Fruit fly (Drosophila melanogaster) whole organism, embryonic: ENCODE results near the gene CG1703.

ENCODE experiments used
- ATbp ChIP-seq: fragments of 200-800 bp; sonication (Bioruptor generic); optimal IDR thresholded peaks from 2 replicates; lab custom pipeline; 2017; ENCODE audit warnings: missing biosample characterization, mild to moderate bottlenecking, missing genetic modification characterization, missing genetic modification reagents
- Abd-B ChIP-seq: fragments of 200-800 bp; sonication (Bioruptor generic); optimal IDR thresholded peaks from 2 replicates; lab custom pipeline; 2018; ENCODE audit warnings: missing biosample characterization, mild to moderate bottlenecking, missing genetic modification characterization, moderate library complexity
- Adf1 ChIP-seq: fragments of 200-800 bp; sonication (Bioruptor generic); IDR thresholded peaks from 2 replicates; pipeline ENCODE4 v1.3.6; 2022; ENCODE audit warnings: missing biosample characterization, missing genetic modification characterization
- Asciz ChIP-seq: fragments of 200-800 bp; sonication (Bioruptor generic); optimal IDR thresholded peaks from 2 replicates; lab custom pipeline; 2017; ENCODE audit warnings: missing biosample characterization, mild to moderate bottlenecking, missing genetic modification characterization, missing genetic modification reagents
- CG10959 ChIP-seq: fragments of 200-800 bp; sonication (Bioruptor generic); IDR thresholded peaks from 2 replicates; pipeline ENCODE4 v1.3.6; 2022; ENCODE audit warnings: missing biosample characterization, missing genetic modification characterization
- CG11504 ChIP-seq: fragments of 200-800 bp; sonication (Bioruptor generic); optimal IDR thresholded peaks from 3 replicates; lab custom pipeline; 2019; ENCODE audit warnings: missing biosample characterization, mild to moderate bottlenecking, missing genetic modification characterization, moderate library complexity
- CG11560 ChIP-seq: fragments of 200-800 bp; sonication (Bioruptor generic); IDR thresholded peaks from 3 replicates; pipeline ENCODE4 v1.3.6; 2022; ENCODE audit warnings: missing biosample characterization, missing genetic modification characterization
- CG12744 ChIP-seq: fragments of 200-800 bp; sonication (Bioruptor generic); optimal IDR thresholded peaks from 2 replicates; lab custom pipeline; 2016; ENCODE audit warnings: missing biosample characterization, missing genetic modification characterization
- CG13123 ChIP-seq: fragments of 200-800 bp; sonication (Bioruptor generic); optimal IDR thresholded peaks from 2 replicates; lab custom pipeline; 2016; ENCODE audit warnings: missing biosample characterization, missing genetic modification characterization
- CG1529 ChIP-seq: fragments of 200-800 bp; sonication (Bioruptor generic); optimal IDR thresholded peaks from 3 replicates; lab custom pipeline; 2018; ENCODE audit warnings: missing biosample characterization, missing genetic modification characterization
- CG1792 ChIP-seq: fragments of 200-800 bp; sonication (Bioruptor generic); optimal IDR thresholded peaks from 2 replicates; lab custom pipeline; 2016; ENCODE audit warnings: missing biosample characterization, missing genetic modification characterization
- CG18011 ChIP-seq: fragments of 200-800 bp; sonication (Bioruptor generic); optimal IDR thresholded peaks from 2 replicates; lab custom pipeline; 2017; ENCODE audit warnings: missing biosample characterization, missing genetic modification characterization, mild to moderate bottlenecking, moderate library complexity, missing genotype
- CG18476 ChIP-seq: fragments of 200-800 bp; sonication (Bioruptor generic); optimal IDR thresholded peaks from 2 replicates; lab custom pipeline; 2016; ENCODE audit warnings: missing biosample characterization, mild to moderate bottlenecking, missing genetic modification characterization
- CG4282 ChIP-seq: fragments of 200-800 bp; sonication (Bioruptor generic); optimal IDR thresholded peaks from 2 replicates; lab custom pipeline; 2016; ENCODE audit warnings: missing biosample characterization, missing genetic modification characterization
- CG6175 ChIP-seq: fragments of 200-800 bp; sonication (Bioruptor generic); IDR thresholded peaks from 3 replicates; pipeline ENCODE4 v1.3.6; 2022; ENCODE audit warnings: missing biosample characterization, missing genetic modification characterization
- CG6765 ChIP-seq: fragments of 200-800 bp; sonication (Bioruptor generic); optimal IDR thresholded peaks from 3 replicates; lab custom pipeline; 2017; ENCODE audit warnings: missing biosample characterization, mild to moderate bottlenecking, missing genetic modification characterization
- CG6791 ChIP-seq: fragments of 200-800 bp; sonication (Bioruptor generic); IDR thresholded peaks from 3 replicates; pipeline ENCODE4 v1.3.6; 2022; ENCODE audit warnings: missing biosample characterization, missing genetic modification characterization; ENCODE audit not compliant: partially characterized antibody
- CG7839 ChIP-seq: fragments of 200-800 bp; sonication (Bioruptor generic); optimal IDR thresholded peaks from 3 replicates; lab custom pipeline; 2018; ENCODE audit warnings: missing biosample characterization, mild to moderate bottlenecking, missing genetic modification characterization, moderate library complexity
- CG7987 ChIP-seq: fragments of 200-800 bp; sonication (Bioruptor generic); optimal IDR thresholded peaks from 2 replicates; lab custom pipeline; 2018; ENCODE audit warnings: missing biosample characterization, mild to moderate bottlenecking, missing genetic modification characterization, moderate library complexity
- CG9727 ChIP-seq: fragments of 200-800 bp; sonication (Bioruptor generic); optimal IDR thresholded peaks from 3 replicates; lab custom pipeline; 2017; ENCODE audit warnings: missing biosample characterization, mild to moderate bottlenecking, missing genetic modification characterization
- CTCF ChIP-seq: fragments of 200-800 bp; sonication (Bioruptor generic); optimal IDR thresholded peaks from 2 replicates; lab custom pipeline; 2017; ENCODE audit warnings: missing biosample characterization, mild to moderate bottlenecking, missing genetic modification characterization, moderate library complexity
- Doc2 ChIP-seq: fragments of 200-800 bp; sonication (Bioruptor generic); IDR thresholded peaks from 2 replicates; pipeline ENCODE4 v1.3.6; 2022; ENCODE audit warnings: missing biosample characterization, missing genetic modification characterization
- Ets65A ChIP-seq: fragments of 200-800 bp; sonication (Bioruptor generic); peaks from one replicate; lab custom pipeline; 2016; ENCODE audit warnings: missing biosample characterization, missing genetic modification characterization
- Fer3 ChIP-seq: fragments of 200-800 bp; sonication (Bioruptor generic); optimal IDR thresholded peaks from 2 replicates; lab custom pipeline; 2018; ENCODE audit warnings: missing biosample characterization, mild to moderate bottlenecking, missing genetic modification characterization, moderate library complexity
- H15 ChIP-seq: fragments of 200-800 bp; sonication (Bioruptor generic); IDR thresholded peaks from 3 replicates; pipeline ENCODE4 v1.3.6; 2022; ENCODE audit warnings: missing biosample characterization, missing genetic modification characterization
- Hr51 ChIP-seq, 2 experiments: fragments of 200-800 bp; sonication (Bioruptor generic); optimal IDR thresholded peaks; 2 replicates in 1 of 2; 3 replicates in 1 of 2; lab custom pipeline; 2016 to 2018; ENCODE audit warnings: missing biosample characterization in 2 of 2, missing genetic modification characterization in 2 of 2, mild to moderate bottlenecking in 1 of 2, moderate library complexity in 1 of 2
- Lim3 ChIP-seq: fragments of 200-800 bp; sonication (Bioruptor generic); IDR thresholded peaks from 2 replicates; pipeline ENCODE4 v1.3.6; 2022; ENCODE audit warnings: missing biosample characterization, missing genetic modification characterization
- Nf-YB ChIP-seq: fragments of 200-800 bp; sonication (Bioruptor generic); optimal IDR thresholded peaks from 3 replicates; lab custom pipeline; 2019; ENCODE audit warnings: missing biosample characterization, mild to moderate bottlenecking, missing genetic modification characterization, moderate library complexity
- Oaz ChIP-seq: fragments of 200-800 bp; sonication (Bioruptor generic); IDR thresholded peaks from 2 replicates; pipeline ENCODE4 v1.3.6; 2022; ENCODE audit warnings: missing biosample characterization, missing genetic modification characterization
- Rfx ChIP-seq: fragments of 200-800 bp; sonication (Bioruptor generic); IDR thresholded peaks from 2 replicates; pipeline ENCODE4 v1.3.6; 2022; ENCODE audit warnings: missing biosample characterization, missing genetic modification characterization
- Tbp ChIP-seq: fragments of >200 bp; optimal IDR thresholded peaks from 2 replicates; lab custom pipeline; 2018; ENCODE audit warnings: missing biosample characterization, missing genetic modification characterization
- Xbp1 ChIP-seq: fragments of 200-800 bp; sonication (Bioruptor generic); optimal IDR thresholded peaks from 3 replicates; lab custom pipeline; 2016; ENCODE audit warnings: missing biosample characterization, mild to moderate bottlenecking, missing genetic modification characterization
- abd-A ChIP-seq: fragments of 200-800 bp; sonication (Bioruptor generic); optimal IDR thresholded peaks from 3 replicates; lab custom pipeline; 2019; ENCODE audit warnings: missing biosample characterization, mild to moderate bottlenecking, missing genetic modification characterization, moderate library complexity
- bcd ChIP-seq: fragments of 200-800 bp; sonication (Bioruptor generic); optimal IDR thresholded peaks from 2 replicates; lab custom pipeline; 2017; ENCODE audit warnings: missing biosample characterization, mild to moderate bottlenecking, missing genetic modification characterization
- chif ChIP-seq, 2 experiments: fragments of 200-800 bp; sonication (Bioruptor generic); optimal IDR thresholded peaks; 3 replicates each; lab custom pipeline; 2016; ENCODE audit warnings: missing biosample characterization in 2 of 2, missing genetic modification characterization in 2 of 2
- chm ChIP-seq: fragments of 200-800 bp; sonication (Bioruptor generic); IDR thresholded peaks from 2 replicates; pipeline ENCODE4 v1.3.6; 2022; ENCODE audit warnings: missing biosample characterization, missing genetic modification characterization
- croc ChIP-seq: fragments of 200-800 bp; sonication (Bioruptor generic); conservative IDR thresholded peaks from 3 replicates; pipeline ENCODE4 v1.3.6; 2022; ENCODE audit warnings: missing biosample characterization, missing genetic modification characterization
- dmrt99B ChIP-seq: fragments of 200-800 bp; sonication (Bioruptor generic); optimal IDR thresholded peaks from 2 replicates; lab custom pipeline; 2018; ENCODE audit warnings: missing biosample characterization, mild to moderate bottlenecking, missing genetic modification characterization, moderate library complexity
- esg ChIP-seq: fragments of 200-800 bp; sonication (Bioruptor generic); conservative IDR thresholded peaks from 2 replicates; pipeline ENCODE4 v1.3.6; 2022; ENCODE audit warnings: missing biosample characterization, missing genetic modification characterization
- exex ChIP-seq: fragments of 200-800 bp; sonication (Bioruptor generic); optimal IDR thresholded peaks from 4 replicates; lab custom pipeline; 2018; ENCODE audit warnings: missing biosample characterization, mild to moderate bottlenecking, missing genetic modification characterization, moderate library complexity
- ham ChIP-seq: fragments of 200-800 bp; sonication (Bioruptor generic); IDR thresholded peaks from 2 replicates; pipeline ENCODE4 v1.3.6; 2022; ENCODE audit warnings: missing biosample characterization, missing genetic modification characterization
- mam ChIP-seq: fragments of 200-800 bp; sonication (Bioruptor generic); optimal IDR thresholded peaks from 3 replicates; lab custom pipeline; 2016; ENCODE audit warnings: missing biosample characterization, missing genetic modification characterization
- oc ChIP-seq: fragments of 200-800 bp; sonication (Bioruptor generic); optimal IDR thresholded peaks from 2 replicates; lab custom pipeline; 2018; ENCODE audit warnings: missing biosample characterization, mild to moderate bottlenecking, missing genetic modification characterization, moderate library complexity
- p53 ChIP-seq: fragments of 200-800 bp; sonication (Bioruptor generic); optimal IDR thresholded peaks from 2 replicates; lab custom pipeline; 2016; ENCODE audit warnings: missing biosample characterization, missing genetic modification characterization
- peb ChIP-seq: fragments of 200-800 bp; sonication (Bioruptor generic); IDR thresholded peaks from 2 replicates; pipeline ENCODE4 v1.3.6; 2022; ENCODE audit warnings: missing biosample characterization, missing genetic modification characterization
- pros ChIP-seq: fragments of 200-800 bp; sonication (Bioruptor generic); optimal IDR thresholded peaks from 3 replicates; lab custom pipeline; 2019; ENCODE audit warnings: missing biosample characterization, mild to moderate bottlenecking, missing genetic modification characterization, moderate library complexity
- sc ChIP-seq, 3 experiments: fragments of >200 bp in 2 of 3; fragments of 200-800 bp in 1 of 3; sonication (Bioruptor generic) in 1 of 3; optimal IDR thresholded peaks; 2 replicates in 2 of 3; 3 replicates in 1 of 3; lab custom pipeline; 2017; ENCODE audit warnings: mild to moderate bottlenecking in 1 of 3, missing biosample characterization in 1 of 3, missing genetic modification characterization in 1 of 3, missing genetic modification reagents in 1 of 3
- sug ChIP-seq: fragments of 200-800 bp; optimal IDR thresholded peaks from 2 replicates; lab custom pipeline; 2019; ENCODE audit warnings: missing biosample characterization, mild to moderate bottlenecking, missing genetic modification characterization, moderate library complexity
- trh ChIP-seq: fragments of 200-800 bp; sonication (Bioruptor generic); optimal IDR thresholded peaks from 2 replicates; lab custom pipeline; 2016; ENCODE audit warnings: missing biosample characterization, missing genetic modification characterization
- zfh2 ChIP-seq: fragments of 200-800 bp; sonication (Bioruptor generic); optimal IDR thresholded peaks from 2 replicates; lab custom pipeline; 2016; ENCODE audit warnings: missing biosample characterization, missing genetic modification characterization

The CG1703 gene

dm6 chrX:11580200-11580840, 31.4 kb upstream of the CG1703 start, which contains the start of gene nod (continued):
- TF ChIP-seq CG6791 (GFP tag; lab: Robert Waterston, UW) (peak; percentile 55; the same call in 1 of the 3 replicates), chif (GFP tag; optimal IDR thresholded peaks at IDR 0.05; lab: Kevin White, UChicago) (peak; percentile 21 to 52), CG11504 (no peak), Abd-B (GFP tag; lab: Kevin White, UChicago) (peak; percentile 10), Asciz (GFP tag; lab: Kevin White, UChicago) (no peak), mam (GFP tag; lab: Kevin White, UChicago) (peak; percentile 81), CG11560 (peak; percentile 47; the same call in 1 of the 3 replicates), sug (peak; percentile 63), oc (peak; percentile 8), chm (no peak), CG9727 (GFP tag; lab: Kevin White, UChicago) (peak; percentile 57), CG1792 (GFP tag; lab: Kevin White, UChicago) (peak; percentile 7), zfh2 (GFP tag; lab: Kevin White, UChicago) (peak; percentile 82), p53 (peak; percentile 61), trh (GFP tag; lab: Kevin White, UChicago) (peak; percentile 18), ATbp (GFP tag; lab: Kevin White, UChicago) (no peak), Oaz (GFP tag; lab: Robert Waterston, UW) (no peak; the same call in 1 of the 2 replicates), CG4282 (GFP tag; lab: Kevin White, UChicago) (no peak), CG6765 (GFP tag; lab: Kevin White, UChicago) (peak; percentile 46), CTCF (peak; percentile 56), croc (GFP tag; lab: Robert Waterston, UW) (no peak; the same call in 2 of the 3 replicates), exex (tag; lab: Kevin White, UChicago) (peak; percentile 65), ham (GFP tag; lab: Robert Waterston, UW) (no peak), dmrt99B (peak; percentile 65), Doc2 (GFP tag; lab: Robert Waterston, UW) (no peak), bcd (GFP tag; lab: Kevin White, UChicago) (peak; percentile 61), Rfx (GFP tag; lab: Robert Waterston, UW) (peak; percentile 74), Adf1 (GFP tag; lab: Robert Waterston, UW) (peak; percentile 14; the same call in 1 of the 2 replicates), CG12744 (peak; percentile 53), pros (GFP tag; lab: Kevin White, UChicago) (no peak), CG18476 (GFP tag; lab: Kevin White, UChicago) (peak; percentile 43), CG7839 (tag; lab: Kevin White, UChicago) (no peak), CG1529 (GFP tag; lab: Kevin White, UChicago) (no peak), CG18011 (GFP tag; lab: Kevin White, UChicago) (peak; percentile 25), Fer3 (tag; lab: Kevin White, UChicago) (peak; percentile 48), CG10959 (GFP tag; lab: Robert Waterston, UW) (no peak), Lim3 (GFP tag; lab: Robert Waterston, UW) (0 out of 2 replicates have a peak, but pooled peaks have one; percentile 11), Nf-YB (peak; percentile 3), Hr51 (GFP tag; optimal IDR thresholded peaks at IDR 0.05; lab: Kevin White, UChicago) (peak; percentile 46 to 58), CG7987 (GFP tag; lab: Kevin White, UChicago) (peak; percentile 11), Ets65A (GFP tag; lab: Kevin White, UChicago) (peak; percentile 94), peb (GFP tag; lab: Robert Waterston, UW) (no peak), CG13123 (GFP tag; lab: Kevin White, UChicago) (peak; percentile 51), sc (optimal IDR thresholded peaks at IDR 0.05; lab: Kevin White, UChicago) (no peak), sc (GFP tag; optimal IDR thresholded peaks at IDR 0.05; lab: Kevin White, UChicago) (no peak), Xbp1 (GFP tag; lab: Kevin White, UChicago) (peak; percentile 61), esg (peak; percentile 59), H15 (GFP tag; lab: Robert Waterston, UW) (no peak), CG6175 (GFP tag; lab: Robert Waterston, UW) (no peak), Tbp (no peak), abd-A (tag; lab: Kevin White, UChicago) (no peak)
